Fruit fly (Drosophila melanogaster): Measurements from ENCODE around the gene stx.

DNA sequence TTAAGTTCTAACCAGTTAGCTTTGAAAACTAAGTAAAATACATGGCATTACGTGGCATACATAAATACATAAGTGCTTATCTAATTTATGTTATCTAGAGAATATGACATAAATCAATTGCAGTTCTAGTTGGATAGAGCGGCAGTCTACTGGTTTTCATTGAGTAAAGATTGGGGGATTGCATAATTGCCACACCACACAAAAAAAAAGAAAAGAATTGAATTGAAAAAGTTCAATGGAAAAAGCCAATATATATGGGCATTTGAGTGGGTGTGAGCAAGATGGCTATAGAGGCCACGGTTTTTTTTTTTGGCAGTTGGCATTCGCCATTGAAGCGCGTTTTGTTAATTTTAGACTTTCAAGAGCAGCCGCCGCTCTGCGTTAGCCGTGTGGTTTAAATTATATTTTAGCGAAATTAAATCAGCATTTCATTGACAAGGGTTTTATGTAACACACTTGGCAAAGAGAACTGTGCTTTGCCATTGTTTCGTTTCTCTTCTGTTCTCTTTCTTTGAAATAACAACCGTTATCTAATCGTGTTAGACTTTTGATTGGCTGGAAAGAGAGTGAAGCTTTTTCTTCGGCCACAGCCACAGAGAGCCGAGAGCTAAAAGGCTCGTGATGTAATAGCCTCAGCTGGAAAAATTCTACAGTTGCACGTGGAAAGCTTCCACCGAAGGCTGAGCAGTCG, 38.8 kb upstream of the stx start:
- no peak for TF ChIP-seq pros (GFP tag; optimal IDR thresholded peaks at IDR 0.05)
- no peak for TF ChIP-seq danr (GFP tag; IDR thresholded peaks at IDR 0.05)
- TF ChIP-seq ci (GFP tag; IDR thresholded peaks at IDR 0.05): no peak
- no peak for TF ChIP-seq Gug (GFP tag; IDR thresholded peaks at IDR 0.05)
- TF ChIP-seq CG1832 (GFP tag; optimal IDR thresholded peaks at IDR 0.05): no peak
- no peak for TF ChIP-seq CG34376 (GFP tag; optimal IDR thresholded peaks at IDR 0.05)
- no peak for TF ChIP-seq CG7786 (GFP tag; optimal IDR thresholded peaks at IDR 0.05)
- TF ChIP-seq vvl (GFP tag; IDR thresholded peaks at IDR 0.05): no peak
- TF ChIP-seq her (GFP tag; optimal IDR thresholded peaks at IDR 0.05): no peak

All from whole organism, embryonic.